Worm (Caenorhabditis elegans) whole organism, early embryonic: ENCODE measurements around the gene dct-6.

Source experiments
- ama-1 ChIP-seq: fragments of 150-350 bp; optimal IDR thresholded peaks from 2 replicates; lab custom pipeline; 2014
- ceh-36 ChIP-seq: sonication (generic microtip); optimal IDR thresholded peaks from 2 replicates; lab custom pipeline; 2016; ENCODE audit warnings: missing genetic modification characterization, inconsistent platforms, missing compliant biosample characterization
- ets-7 ChIP-seq: sonication (generic microtip); optimal IDR thresholded peaks from 2 replicates; lab custom pipeline; 2016; ENCODE audit warnings: missing genotype, missing genetic modification characterization, missing compliant biosample characterization
- sea-1 ChIP-seq: fragments of 200-800 bp; sonication (Bioruptor generic); conservative IDR thresholded peaks from 2 replicates; pipeline ENCODE4 v1.3.6; 2022; ENCODE audit warnings: missing genetic modification characterization, missing compliant biosample characterization

DNA sequence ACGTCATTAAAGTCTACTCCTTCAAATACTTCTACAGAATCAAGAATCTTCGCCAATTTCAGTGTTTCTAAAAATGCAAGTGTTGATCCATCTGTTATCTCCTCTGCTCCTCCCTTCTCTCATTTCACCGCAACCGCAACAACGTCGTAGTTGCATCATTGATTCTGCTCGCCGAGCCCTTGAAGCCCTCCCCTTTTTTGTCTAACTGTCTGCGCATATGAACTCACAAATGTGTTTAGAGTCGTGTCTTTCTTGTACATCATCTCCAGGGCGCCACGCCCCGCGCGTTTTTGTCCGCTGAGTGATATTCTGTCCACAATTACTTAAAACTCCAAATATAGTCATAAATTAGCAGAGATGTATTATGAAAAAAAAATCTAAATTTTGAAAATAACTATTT, 21.8 kb downstream of the dct-6 start:
- no peak for TF ChIP-seq ama-1 (lab: Kevin White, UChicago)
- no peak for TF ChIP-seq ceh-36 (tag; lab: Kevin White, UChicago)
- TF ChIP-seq sea-1 (GFP tag; lab: Robert Waterston, UW): no peak
- no peak for TF ChIP-seq ets-7 (tag; lab: Kevin White, UChicago)
